Fruit fly (Drosophila melanogaster): ENCODE results near the gene CG14232.
A peak's percentile ranks its signal among the peaks of the same experiment; 100 is the strongest.

Gene CG14232

dm6 chrX:19692951-19693698 is 10.9 kb downstream of the CG14232 start, which contains the start of gene Mer:
Gene Mer (minus strand): TSS chrX:19693500.
- no peak for TF ChIP-seq pan (optimal IDR thresholded peaks at IDR 0.05)
- TF ChIP-seq usp (GFP tag; optimal IDR thresholded peaks at IDR 0.05), result no peak

dm6 chrX:19690050-19690449 is 14.0 kb downstream of the CG14232 start:
- TF ChIP-seq CG8478 (optimal IDR thresholded peaks at IDR 0.05) (no peak), usp (GFP tag; optimal IDR thresholded peaks at IDR 0.05) (no peak)

- no peak for TF ChIP-seq EcR (GFP tag; optimal IDR thresholded peaks at IDR 0.05)
- no peak for TF ChIP-seq Dll (optimal IDR thresholded peaks at IDR 0.05)
- no peak for TF ChIP-seq CG8478 (optimal IDR thresholded peaks at IDR 0.05)
- TF ChIP-seq pan (optimal IDR thresholded peaks at IDR 0.05), result no peak
- no peak for TF ChIP-seq usp (GFP tag; optimal IDR thresholded peaks at IDR 0.05)
- no peak for TF ChIP-seq psq (optimal IDR thresholded peaks at IDR 0.05)
Measured at dm6 chrX:19688848-19689247, 15.2 kb downstream of the CG14232 start, which contains the start of gene CG14227. Gene CG14227 (minus strand): TSS chrX:19688948.

- TF ChIP-seq psq (optimal IDR thresholded peaks at IDR 0.05) (no peak), pan (optimal IDR thresholded peaks at IDR 0.05) (no peak), Dll (optimal IDR thresholded peaks at IDR 0.05) (no peak), usp (GFP tag; optimal IDR thresholded peaks at IDR 0.05) (no peak), CG8478 (optimal IDR thresholded peaks at IDR 0.05) (no peak), EcR (GFP tag; optimal IDR thresholded peaks at IDR 0.05) (no peak)
Measured at dm6 chrX:19684048-19684447, 20.0 kb downstream of the CG14232 start.

dm6 chrX:19683040-19683875 is 20.8 kb downstream of the CG14232 start, which contains the start of the genes dome and Ubqn:
Gene dome (minus strand): TSS chrX:19683518.
Gene Ubqn (plus strand): TSS chrX:19683808.
- TF ChIP-seq Dll (optimal IDR thresholded peaks at IDR 0.05) (peak; percentile 97), psq (optimal IDR thresholded peaks at IDR 0.05) (no peak)

dm6 chrX:19679207-19679606 is 24.9 kb downstream of the CG14232 start:
- TF ChIP-seq CG8478 (optimal IDR thresholded peaks at IDR 0.05), result no peak

dm6 chrX:19675662-19676061 is 28.4 kb downstream of the CG14232 start, which contains the start of gene et:
Gene et (minus strand): TSS chrX:19675891.
- TF ChIP-seq CG8478 (optimal IDR thresholded peaks at IDR 0.05), result no peak
- TF ChIP-seq EcR (GFP tag; optimal IDR thresholded peaks at IDR 0.05), result no peak
- TF ChIP-seq pan (optimal IDR thresholded peaks at IDR 0.05), result no peak
- TF ChIP-seq psq (optimal IDR thresholded peaks at IDR 0.05), result no peak
- no peak for TF ChIP-seq Dll (optimal IDR thresholded peaks at IDR 0.05)
- TF ChIP-seq usp (GFP tag; optimal IDR thresholded peaks at IDR 0.05), result no peak

- no peak for TF ChIP-seq usp (GFP tag; optimal IDR thresholded peaks at IDR 0.05)
Measured at dm6 chrX:19668405-19668804, 35.7 kb downstream of the CG14232 start.

- TF ChIP-seq CG8478 (optimal IDR thresholded peaks at IDR 0.05) (no peak), EcR (GFP tag; optimal IDR thresholded peaks at IDR 0.05) (no peak), pan (optimal IDR thresholded peaks at IDR 0.05) (no peak), Dll (optimal IDR thresholded peaks at IDR 0.05) (no peak), psq (optimal IDR thresholded peaks at IDR 0.05) (no peak)
Measured at dm6 chrX:19667444-19668104, 36.5 kb downstream of the CG14232 start.

- TF ChIP-seq CG8478 (optimal IDR thresholded peaks at IDR 0.05) (no peak), psq (optimal IDR thresholded peaks at IDR 0.05) (no peak), pan (optimal IDR thresholded peaks at IDR 0.05) (no peak), Dll (optimal IDR thresholded peaks at IDR 0.05) (peak; percentile 14), EcR (GFP tag; optimal IDR thresholded peaks at IDR 0.05) (no peak)
Measured at dm6 chrX:19666991-19667409, 37.1 kb downstream of the CG14232 start, which contains the start of gene Zw. Gene Zw (plus strand): TSS chrX:19667252.

dm6 chrX:19665684-19666141 is 38.3 kb downstream of the CG14232 start:
- TF ChIP-seq Dll (optimal IDR thresholded peaks at IDR 0.05) (peak; percentile 19), CG8478 (optimal IDR thresholded peaks at IDR 0.05) (no peak)

dm6 chrX:19663859-19664728 is 40.0 kb downstream of the CG14232 start, which contains the start of the genes CG14223 and Ssu72:
Gene CG14223 (minus strand): TSS chrX:19663971.
Gene Ssu72 (plus strand): TSS chrX:19664561.
- TF ChIP-seq EcR (GFP tag; optimal IDR thresholded peaks at IDR 0.05) (no peak), Dll (optimal IDR thresholded peaks at IDR 0.05) (no peak), CG8478 (optimal IDR thresholded peaks at IDR 0.05) (no peak), pan (optimal IDR thresholded peaks at IDR 0.05) (no peak), usp (GFP tag; optimal IDR thresholded peaks at IDR 0.05) (no peak), psq (optimal IDR thresholded peaks at IDR 0.05) (no peak)

Measured in whole organism.